Fruit fly (Drosophila melanogaster): ENCODE results near the gene Hipk.

Hipk gene

DNA sequence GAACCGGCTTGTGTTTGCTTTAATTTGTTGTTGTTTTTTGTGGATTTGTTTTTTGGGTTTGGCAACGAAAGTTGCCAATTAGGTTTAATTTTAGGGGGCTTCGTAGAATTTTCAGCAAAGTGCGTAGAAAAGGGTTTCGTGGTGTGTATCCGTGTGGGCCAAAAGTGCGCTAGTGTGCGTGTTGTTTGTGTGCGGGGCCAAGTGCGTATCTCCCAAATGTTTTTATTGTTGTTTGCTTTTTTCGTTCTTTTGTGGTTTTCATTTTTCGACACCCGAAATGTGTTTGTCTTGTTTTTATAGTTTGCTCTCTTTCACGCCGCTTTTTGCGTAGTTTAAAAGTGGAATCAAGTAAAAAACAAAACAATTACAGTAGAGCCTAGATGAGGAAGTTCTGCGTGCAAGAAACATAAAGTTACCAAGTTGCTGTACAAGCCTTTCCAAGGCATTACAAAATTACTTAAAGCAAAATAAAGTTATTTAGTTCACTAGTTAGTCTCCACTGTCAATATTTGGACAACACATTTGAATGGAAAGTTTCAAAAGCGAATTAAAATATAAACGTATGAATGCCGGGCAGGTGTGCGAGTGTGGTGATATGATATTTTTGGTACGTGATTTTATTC is 4.1 kb downstream of the Hipk start (continued):
- TF ChIP-seq eyg (GFP tag; optimal IDR thresholded peaks at IDR 0.05) (peak; percentile 76), CG11398 (GFP tag; optimal IDR thresholded peaks at IDR 0.05) (peak; percentile 53), chinmo (GFP tag; IDR thresholded peaks at IDR 0.05; ENCODE audit: partially characterized antibody) (peak; percentile 65; the same call in 1 of the 4 replicates), Oaz (GFP tag; IDR thresholded peaks at IDR 0.05) (peak; percentile 52; the same call in 1 of the 2 replicates), CG17612 (GFP tag; IDR thresholded peaks at IDR 0.05) (peak; percentile 88), CG34224 (GFP tag; IDR thresholded peaks at IDR 0.05; ENCODE audit: partially characterized antibody) (no peak), CG2120 (GFP tag; optimal IDR thresholded peaks at IDR 0.05) (peak; percentile 98), Six4 (GFP tag; optimal IDR thresholded peaks at IDR 0.05) (no peak), CG10565 (GFP tag; optimal IDR thresholded peaks at IDR 0.05) (no peak), HmgZ (tag; optimal IDR thresholded peaks at IDR 0.05) (peak; percentile 91), ci (GFP tag; IDR thresholded peaks at IDR 0.05) (peak; percentile 78; the same call in 2 of the 3 replicates), usp (GFP tag; optimal IDR thresholded peaks at IDR 0.05) (no peak), CG10267 (tag; optimal IDR thresholded peaks at IDR 0.05) (peak; percentile 25), en (GFP tag; optimal IDR thresholded peaks at IDR 0.05) (peak; percentile 52), CG18619 (GFP tag; optimal IDR thresholded peaks at IDR 0.05) (peak; percentile 84), kay (GFP tag; optimal IDR thresholded peaks at IDR 0.05) (peak; percentile 46), eve (GFP tag; optimal IDR thresholded peaks at IDR 0.05) (peak in 1 of 2 experiments; percentile 76), CG15011 (GFP tag; optimal IDR thresholded peaks at IDR 0.05) (peak; percentile 76), Hmx (GFP tag; optimal IDR thresholded peaks at IDR 0.05) (peak; percentile 63), sr (GFP tag; IDR thresholded peaks at IDR 0.05) (no peak), fru (optimal IDR thresholded peaks at IDR 0.05) (no peak), sima (GFP tag; optimal IDR thresholded peaks at IDR 0.05) (no peak), CG9797 (GFP tag; optimal IDR thresholded peaks at IDR 0.05) (no peak), hb (GFP tag; IDR thresholded peaks at IDR 0.05; ENCODE audit: partially characterized antibody) (no peak), yki (optimal IDR thresholded peaks at IDR 0.05) (no peak), sens (GFP tag) (peak; percentile 87), CG31365 (tag; optimal IDR thresholded peaks at IDR 0.05) (peak; percentile 61), CG18262 (tag; optimal IDR thresholded peaks at IDR 0.05) (peak; percentile 20), HLH3B (GFP tag; IDR thresholded peaks at IDR 0.05) (peak; percentile 46; the same call in 1 of the 2 replicates), CG8765 (GFP tag; IDR thresholded peaks at IDR 0.05) (peak; percentile 72; the same call in 1 of the 2 replicates), chn (GFP tag; optimal IDR thresholded peaks at IDR 0.05) (peak; percentile 63), CG6654 (GFP tag; optimal IDR thresholded peaks at IDR 0.05) (peak; percentile 30), CG13424 (tag; optimal IDR thresholded peaks at IDR 0.05) (peak; percentile 34), CrebB (tag; optimal IDR thresholded peaks at IDR 0.05) (peak; percentile 78), HmgD (GFP tag; optimal IDR thresholded peaks at IDR 0.05) (peak; percentile 8), shn (GFP tag; optimal IDR thresholded peaks at IDR 0.05) (peak; percentile 54), ewg (GFP tag; optimal IDR thresholded peaks at IDR 0.05) (no peak), Nf-YA (GFP tag; IDR thresholded peaks at IDR 0.05) (no peak), CG3847 (GFP tag; IDR thresholded peaks at IDR 0.05) (peak; percentile 89), CG2678 (tag; optimal IDR thresholded peaks at IDR 0.05) (peak; percentile 86), Mrtf (GFP tag; IDR thresholded peaks at IDR 0.05) (peak; percentile 70; the same call in 2 of the 3 replicates), disco-r (GFP tag; optimal IDR thresholded peaks at IDR 0.05) (peak; percentile 69), lov (optimal IDR thresholded peaks at IDR 0.05) (no peak), lov (GFP tag; IDR thresholded peaks at IDR 0.05) (no peak), CG12071 (GFP tag; optimal IDR thresholded peaks at IDR 0.05) (peak; percentile 77), odd (GFP tag; optimal IDR thresholded peaks at IDR 0.05) (no peak), CG3407 (GFP tag; optimal IDR thresholded peaks at IDR 0.05) (no peak), dmrt11E (tag; optimal IDR thresholded peaks at IDR 0.05) (no peak), aop (GFP tag; IDR thresholded peaks at IDR 0.05) (no peak), CG16813 (GFP tag; IDR thresholded peaks at IDR 0.05; ENCODE audit: partially characterized antibody) (no peak), CG7839 (tag; optimal IDR thresholded peaks at IDR 0.05) (peak; percentile 85)

Measured in whole organism, embryonic.